Fruit fly (Drosophila melanogaster): Measurements from ENCODE around the gene Osi23.

The Osi23 gene

dm6 chr3R:30424993-30425392 lies 19.9 kb downstream of the Osi23 start, which contains the start of gene CG15536 (continued):
- TF ChIP-seq pan (optimal IDR thresholded peaks at IDR 0.05) (no peak), pan (GFP tag; optimal IDR thresholded peaks at IDR 0.05 in 1 of 2, IDR thresholded peaks at IDR 0.05 in 1 of 2) (no peak), CG7963 (GFP tag; IDR thresholded peaks at IDR 0.05; ENCODE audit: partially characterized antibody) (peak; percentile 46; the same call in 1 of the 3 replicates), luna (GFP tag; optimal IDR thresholded peaks at IDR 0.05) (no peak), mld (GFP tag; IDR thresholded peaks at IDR 0.05; ENCODE audit: partially characterized antibody) (no peak), bbx (GFP tag; IDR thresholded peaks at IDR 0.05; ENCODE audit: partially characterized antibody) (peak; percentile 67), zf30C (GFP tag; optimal IDR thresholded peaks at IDR 0.05) (no peak), Hmr (GFP tag; optimal IDR thresholded peaks at IDR 0.05) (no peak), dan (GFP tag; IDR thresholded peaks at IDR 0.05) (no peak), nmo (GFP tag; optimal IDR thresholded peaks at IDR 0.05) (peak; percentile 28), CG15601 (tag; optimal IDR thresholded peaks at IDR 0.05) (no peak), sna (GFP tag; IDR thresholded peaks at IDR 0.05; ENCODE audit: partially characterized antibody) (peak; percentile 49; the same call in 1 of the 2 replicates), Elba2 (GFP tag; optimal IDR thresholded peaks at IDR 0.05) (no peak), CG3847 (GFP tag; IDR thresholded peaks at IDR 0.05) (no peak), CG12155 (GFP tag; optimal IDR thresholded peaks at IDR 0.05) (no peak), CG2129 (GFP tag; IDR thresholded peaks at IDR 0.05; ENCODE audit: partially characterized antibody) (no peak; the same call in 1 of the 2 replicates), crp (GFP tag; optimal IDR thresholded peaks at IDR 0.05) (peak; percentile 95 to 99), Ptx1 (GFP tag; IDR thresholded peaks at IDR 0.05) (no peak), rib (GFP tag; IDR thresholded peaks at IDR 0.05) (no peak), Dp (GFP tag; optimal IDR thresholded peaks at IDR 0.05) (peak; percentile 72), gsb (GFP tag; IDR thresholded peaks at IDR 0.05) (no peak), cwo (GFP tag; optimal IDR thresholded peaks at IDR 0.05) (no peak), Oaz (GFP tag; IDR thresholded peaks at IDR 0.05) (no peak), CG10209 (GFP tag; optimal IDR thresholded peaks at IDR 0.05) (no peak), Atf6 (GFP tag; IDR thresholded peaks at IDR 0.05) (no peak), CG4820 (GFP tag; optimal IDR thresholded peaks at IDR 0.05) (no peak), CG5245 (GFP tag; optimal IDR thresholded peaks at IDR 0.05) (no peak), nau (GFP tag; optimal IDR thresholded peaks at IDR 0.05) (no peak), dpn (GFP tag; optimal IDR thresholded peaks at IDR 0.05) (no peak), grau (tag; optimal IDR thresholded peaks at IDR 0.05) (peak; percentile 17), ato (GFP tag; IDR thresholded peaks at IDR 0.05; ENCODE audit: partially characterized antibody) (peak; percentile 46; the same call in 1 of the 2 replicates), CG13287 (GFP tag; IDR thresholded peaks at IDR 0.05; ENCODE audit: partially characterized antibody) (peak; percentile 71), CG9609 (GFP tag; optimal IDR thresholded peaks at IDR 0.05) (no peak), Med (GFP tag) (peak; percentile 56), lab (GFP tag; optimal IDR thresholded peaks at IDR 0.05) (no peak), CG8281 (tag; optimal IDR thresholded peaks at IDR 0.05) (no peak), CG2678 (tag; optimal IDR thresholded peaks at IDR 0.05) (no peak), Opbp (GFP tag; IDR thresholded peaks at IDR 0.05; ENCODE audit: partially characterized antibody) (0 out of 3 replicates have a peak, but pooled peaks have one; percentile 12), CG17568 (GFP tag; optimal IDR thresholded peaks at IDR 0.05) (no peak), CG3995 (GFP tag; optimal IDR thresholded peaks at IDR 0.05) (peak; percentile 6), CG4424 (GFP tag; optimal IDR thresholded peaks at IDR 0.05) (no peak), CG18619 (GFP tag; optimal IDR thresholded peaks at IDR 0.05) (no peak), CG34422 (GFP tag; IDR thresholded peaks at IDR 0.05) (peak; percentile 42; the same call in 1 of the 3 replicates), D19B (GFP tag; optimal IDR thresholded peaks at IDR 0.05) (no peak), MTF-1 (GFP tag; optimal IDR thresholded peaks at IDR 0.05; ENCODE audit: borderline replicate concordance) (no peak), CG6689 (GFP tag; IDR thresholded peaks at IDR 0.05) (no peak), nerfin-1 (tag; optimal IDR thresholded peaks at IDR 0.05) (no peak), Adf1 (GFP tag; IDR thresholded peaks at IDR 0.05) (no peak), BEAF-32 (GFP tag; optimal IDR thresholded peaks at IDR 0.05) (peak; percentile 63), CG14441 (GFP tag; IDR thresholded peaks at IDR 0.05) (no peak)

All from whole organism, embryonic.